Worm (Caenorhabditis elegans): Measurements from ENCODE around the gene tbx-11.

ce11 chrIII:6085311-6085710, 38.5 kb upstream of the tbx-11 start:
- TF ChIP-seq lim-6 (tag; optimal IDR thresholded peaks at IDR 0.05) (no peak), nfya-1 (tag; optimal IDR thresholded peaks at IDR 0.05) (no peak), fkh-10 (GFP tag; optimal IDR thresholded peaks at IDR 0.05) (no peak), dmd-4 (tag; optimal IDR thresholded peaks at IDR 0.05; ENCODE audit: borderline replicate concordance) (no peak), ttx-3 (tag; optimal IDR thresholded peaks at IDR 0.05) (no peak), sox-4 (tag; optimal IDR thresholded peaks at IDR 0.05) (no peak), ama-1 (optimal IDR thresholded peaks at IDR 0.05) (no peak), pha-4 (tag; optimal IDR thresholded peaks at IDR 0.05) (no peak), pqm-1 (tag; optimal IDR thresholded peaks at IDR 0.05) (no peak), hlh-30 (tag; optimal IDR thresholded peaks at IDR 0.05; ENCODE audit: insufficient read depth) (no peak), mec-3 (tag; optimal IDR thresholded peaks at IDR 0.05; ENCODE audit: borderline replicate concordance) (no peak), hlh-8 (tag; optimal IDR thresholded peaks at IDR 0.05) (no peak), unc-42 (tag; optimal IDR thresholded peaks at IDR 0.05) (no peak)

Measured in whole organism, late embryonic.